Worm (Caenorhabditis elegans): ENCODE measurements around the gene R07E5.7.
A peak's percentile ranks its signal among the peaks of the same experiment; 100 is the strongest.

Gene R07E5.7

ce11 chrIII:4428797-4429196, 9.8 kb upstream of the R07E5.7 start:
- TF ChIP-seq ztf-11 (tag; optimal IDR thresholded peaks at IDR 0.05) (no peak), jun-1 (tag; optimal IDR thresholded peaks at IDR 0.05) (no peak), dve-1 (tag; optimal IDR thresholded peaks at IDR 0.05; ENCODE audit: insufficient read depth) (no peak), ceh-28 (tag; optimal IDR thresholded peaks at IDR 0.05) (no peak), ztf-7 (tag; optimal IDR thresholded peaks at IDR 0.05) (no peak), set-16 (GFP tag; IDR thresholded peaks at IDR 0.05) (no peak), mes-2 (tag; optimal IDR thresholded peaks at IDR 0.05; ENCODE audit: poor library complexity, severe bottlenecking) (peak; percentile 52), saeg-2 (GFP tag; IDR thresholded peaks at IDR 0.05) (no peak), nhr-28 (tag; optimal IDR thresholded peaks at IDR 0.05) (no peak), zfp-3 (GFP tag; conservative IDR thresholded peaks at IDR 0.05) (0 out of 2 replicates have a peak, but pooled peaks have one; percentile 27), tag-97 (GFP tag; IDR thresholded peaks at IDR 0.05) (no peak), ZK546.5 (tag; optimal IDR thresholded peaks at IDR 0.05) (no peak), F49E8.2 (tag; optimal IDR thresholded peaks at IDR 0.05; ENCODE audit: borderline replicate concordance) (no peak), ceh-62 (tag; optimal IDR thresholded peaks at IDR 0.05) (no peak), aha-1 (tag) (peak; percentile 63), hmg-1.1 (GFP tag; IDR thresholded peaks at IDR 0.05) (no peak; the same call in 1 of the 2 replicates), daf-19 (GFP tag; conservative IDR thresholded peaks at IDR 0.05) (peak; percentile 86), pha-4 (GFP tag; IDR thresholded peaks at IDR 0.05) (peak; percentile 78; the same call in 1 of the 2 replicates), pha-4 (tag; optimal IDR thresholded peaks at IDR 0.05) (no peak), ceh-20 (GFP tag; IDR thresholded peaks at IDR 0.05) (no peak), vab-7 (GFP tag; IDR thresholded peaks at IDR 0.05) (peak; percentile 75), sdz-12 (GFP tag; optimal IDR thresholded peaks at IDR 0.05) (peak; percentile 7), unc-62 (GFP tag; optimal IDR thresholded peaks at IDR 0.05 in 1 of 2) (peak in 1 of 2 experiments; percentile 43), unc-62 (tag; optimal IDR thresholded peaks at IDR 0.05) (no peak), nhr-111 (GFP tag; optimal IDR thresholded peaks at IDR 0.05) (no peak), lin-13 (GFP tag; optimal IDR thresholded peaks at IDR 0.05) (peak; percentile 16), spr-3 (GFP tag; optimal IDR thresholded peaks at IDR 0.05) (no peak), fos-1 (tag; optimal IDR thresholded peaks at IDR 0.05) (no peak), gei-8 (GFP tag; optimal IDR thresholded peaks at IDR 0.05) (no peak), mep-1 (tag; optimal IDR thresholded peaks at IDR 0.05) (no peak), dmd-9 (GFP tag; IDR thresholded peaks at IDR 0.05) (no peak), ZK337.2 (GFP tag; IDR thresholded peaks at IDR 0.05) (no peak), mdl-1 (tag; optimal IDR thresholded peaks at IDR 0.05) (no peak), nhr-48 (tag; optimal IDR thresholded peaks at IDR 0.05) (peak; percentile 1), ces-1 (GFP tag; optimal IDR thresholded peaks at IDR 0.05) (no peak), dmd-8 (GFP tag; IDR thresholded peaks at IDR 0.05) (peak; percentile 74; the same call in 1 of the 2 replicates), skn-1 (tag; optimal IDR thresholded peaks at IDR 0.05) (no peak), lir-3 (tag; optimal IDR thresholded peaks at IDR 0.05) (no peak), pqm-1 (tag; optimal IDR thresholded peaks at IDR 0.05) (no peak), duxl-1 (tag; optimal IDR thresholded peaks at IDR 0.05; ENCODE audit: poor library complexity) (no peak), cey-2 (tag; optimal IDR thresholded peaks at IDR 0.05; ENCODE audit: borderline replicate concordance, insufficient read depth) (no peak), attf-4 (tag; optimal IDR thresholded peaks at IDR 0.05) (no peak), arid-1 (GFP tag; conservative IDR thresholded peaks at IDR 0.05) (peak; percentile 80), fkh-10 (GFP tag; optimal IDR thresholded peaks at IDR 0.05) (no peak), T20F7.1 (GFP tag; optimal IDR thresholded peaks at IDR 0.05) (no peak), lin-38 (GFP tag; IDR thresholded peaks at IDR 0.05) (peak; percentile 64), ceh-82 (tag; optimal IDR thresholded peaks at IDR 0.05) (no peak), unc-39 (tag; optimal IDR thresholded peaks at IDR 0.05) (no peak), egl-43 (GFP tag; IDR thresholded peaks at IDR 0.05) (peak; percentile 85), Y105C5A.15 (GFP tag; IDR thresholded peaks at IDR 0.05) (0 out of 2 replicates have a peak, but pooled peaks have one; percentile 13), nhr-11 (tag; optimal IDR thresholded peaks at IDR 0.05) (no peak), lin-15B (tag; optimal IDR thresholded peaks at IDR 0.05) (no peak)
